Worm (Caenorhabditis elegans) whole organism, L4 larva: Measurements from ENCODE around the gene ZK721.4.

ENCODE experiments used
- D1046.2 ChIP-seq: fragments of 200-800 bp; sonication (Bioruptor generic); IDR thresholded peaks from 2 replicates; pipeline ENCODE4 v1.3.6; 2022; ENCODE audit warnings: missing genetic modification characterization, missing compliant biosample characterization
- F10B5.3 ChIP-seq: sonication (generic microtip); optimal IDR thresholded peaks from 2 replicates; lab custom pipeline; 2016; ENCODE audit warnings: mild to moderate bottlenecking, missing genetic modification characterization, missing compliant biosample characterization
- F26F4.8 ChIP-seq: fragments of 200-800 bp; sonication (Bioruptor generic); conservative IDR thresholded peaks from 2 replicates; pipeline ENCODE4 v1.3.6; 2022; ENCODE audit warnings: missing genetic modification characterization, missing compliant biosample characterization
- F37D6.2 ChIP-seq: sonication (generic microtip); optimal IDR thresholded peaks from 2 replicates; lab custom pipeline; 2016; ENCODE audit warnings: mild to moderate bottlenecking, missing genetic modification characterization, missing compliant biosample characterization
- T20F7.1 ChIP-seq: fragments of 200-800 bp; sonication (Bioruptor generic); optimal IDR thresholded peaks from 2 replicates; lab custom pipeline; 2018; ENCODE audit warnings: mild to moderate bottlenecking, missing genetic modification characterization, missing compliant biosample characterization
- Y105C5A.15 ChIP-seq: fragments of 200-800 bp; sonication (Bioruptor generic); IDR thresholded peaks from 2 replicates; pipeline ENCODE4 v1.3.6; 2022; ENCODE audit warnings: missing genetic modification characterization, missing compliant biosample characterization
- Y75B8A.6 ChIP-seq: fragments of 200-800 bp; sonication (Bioruptor generic); IDR thresholded peaks from 2 replicates; pipeline ENCODE4 v1.3.6; 2022; ENCODE audit warnings: missing genetic modification reagents, missing genetic modification characterization, missing compliant biosample characterization
- aha-1 ChIP-seq: fragments of 150-350 bp; peaks from one replicate; lab custom pipeline; 2014; ENCODE audit warnings: missing biosample characterization, missing genetic modification characterization
- ama-1 ChIP-seq: fragments of 150-350 bp; optimal IDR thresholded peaks from 2 replicates; lab custom pipeline; 2014; ENCODE audit warnings: inconsistent platforms, mixed read lengths
- arid-1 ChIP-seq: fragments of 200-800 bp; sonication (Bioruptor generic); conservative IDR thresholded peaks from 2 replicates; pipeline ENCODE4 v1.3.6; 2022; ENCODE audit warnings: missing genetic modification reagents, missing genetic modification characterization, missing compliant biosample characterization
- ceh-20 ChIP-seq: fragments of 200-800 bp; sonication (Bioruptor generic); IDR thresholded peaks from 2 replicates; pipeline ENCODE4 v1.3.6; 2022; ENCODE audit warnings: missing genetic modification reagents, missing genetic modification characterization, missing compliant biosample characterization
- ceh-28 ChIP-seq: fragments of 150-350 bp; optimal IDR thresholded peaks from 2 replicates; lab custom pipeline; 2014; ENCODE audit warnings: missing biosample characterization, missing genetic modification reagents, missing genetic modification characterization
- ceh-32 ChIP-seq: sonication (generic microtip); optimal IDR thresholded peaks from 2 replicates; lab custom pipeline; 2016; ENCODE audit warnings: mild to moderate bottlenecking, missing genetic modification characterization, missing compliant biosample characterization; ENCODE audit not compliant: poor library complexity
- ceh-62 ChIP-seq: sonication (generic microtip); optimal IDR thresholded peaks from 2 replicates; lab custom pipeline; 2017; ENCODE audit warnings: missing biosample characterization, missing genetic modification characterization
- ceh-82 ChIP-seq: sonication (generic microtip); optimal IDR thresholded peaks from 2 replicates; lab custom pipeline; 2017; ENCODE audit warnings: missing biosample characterization, missing genetic modification characterization
- cey-2 ChIP-seq: sonication (generic microtip); optimal IDR thresholded peaks from 3 replicates; lab custom pipeline; 2017; ENCODE audit warnings: missing genetic modification characterization, mild to moderate bottlenecking, missing compliant biosample characterization, antibody characterized with exemption, borderline replicate concordance; ENCODE audit not compliant: insufficient read depth
- ctbp-1 ChIP-seq: fragments of 200-800 bp; sonication (Bioruptor generic); IDR thresholded peaks from 2 replicates; pipeline ENCODE4 v1.3.6; 2022; ENCODE audit warnings: missing genetic modification reagents, missing genetic modification characterization, missing compliant biosample characterization
- daf-16 ChIP-seq, 3 experiments: sonication (generic microtip); optimal IDR thresholded peaks; 2 replicates each; lab custom pipeline; 2016 to 2017; ENCODE audit warnings: missing genetic modification characterization in 3 of 3, missing genetic modification reagents in 3 of 3, mild to moderate bottlenecking in 2 of 3, missing compliant biosample characterization in 2 of 3, missing biosample characterization in 1 of 3, moderate library complexity in 1 of 3
- daf-8 ChIP-seq: fragments of 200-800 bp; sonication (Bioruptor generic); IDR thresholded peaks from 2 replicates; pipeline ENCODE4 v1.3.6; 2022; ENCODE audit warnings: missing genetic modification characterization, missing compliant biosample characterization
- dmd-6 ChIP-seq: fragments of 200-800 bp; sonication (Bioruptor generic); IDR thresholded peaks from 2 replicates; pipeline ENCODE4 v1.3.6; 2022; ENCODE audit warnings: missing genetic modification reagents, missing genetic modification characterization, missing compliant biosample characterization
- dpl-1 ChIP-seq: fragments of 150-350 bp; optimal IDR thresholded peaks from 2 replicates; lab custom pipeline; 2014; ENCODE audit warnings: missing biosample characterization, missing genetic modification reagents, missing genetic modification characterization
- duxl-1 ChIP-seq: sonication (generic microtip); optimal IDR thresholded peaks from 2 replicates; lab custom pipeline; 2016; ENCODE audit warnings: mild to moderate bottlenecking, missing genetic modification characterization, moderate library complexity, missing compliant biosample characterization; ENCODE audit not compliant: poor library complexity
- dve-1 ChIP-seq: sonication (generic microtip); optimal IDR thresholded peaks from 2 replicates; lab custom pipeline; 2017; ENCODE audit warnings: antibody characterized with exemption, mild to moderate bottlenecking, missing genetic modification characterization, missing compliant biosample characterization; ENCODE audit not compliant: insufficient read depth
- gei-8 ChIP-seq: fragments of 200-800 bp; sonication (Bioruptor generic); optimal IDR thresholded peaks from 2 replicates; lab custom pipeline; 2018; ENCODE audit warnings: mild to moderate bottlenecking, missing genetic modification characterization, missing compliant biosample characterization
- hlh-30 ChIP-seq: sonication (generic microtip); optimal IDR thresholded peaks from 2 replicates; lab custom pipeline; 2017; ENCODE audit warnings: antibody characterized with exemption, mild to moderate bottlenecking, missing genetic modification characterization, missing compliant biosample characterization; ENCODE audit not compliant: insufficient read depth
- hmg-1.1 ChIP-seq: fragments of 200-800 bp; sonication (Bioruptor generic); IDR thresholded peaks from 2 replicates; pipeline ENCODE4 v1.3.6; 2022; ENCODE audit warnings: missing genetic modification reagents, missing genetic modification characterization, missing compliant biosample characterization
- lin-1 ChIP-seq: fragments of 200-800 bp; sonication (Bioruptor generic); IDR thresholded peaks from 2 replicates; pipeline ENCODE4 v1.3.6; 2022; ENCODE audit warnings: missing genetic modification reagents, missing genetic modification characterization, missing compliant biosample characterization
- lin-13 ChIP-seq: fragments of 150-350 bp; optimal IDR thresholded peaks from 2 replicates; lab custom pipeline; 2014; ENCODE audit warnings: missing biosample characterization, missing genetic modification reagents, missing genetic modification characterization
- lin-15B ChIP-seq: fragments of 150-350 bp; sonication (generic microtip); optimal IDR thresholded peaks from 3 replicates; lab custom pipeline; 2014; ENCODE audit warnings: missing biosample characterization, missing genetic modification characterization
- madf-5 ChIP-seq, 2 experiments: fragments of 200-800 bp; sonication (Bioruptor generic); IDR thresholded peaks; 2 replicates each; pipeline ENCODE4 v1.3.6; 2022; ENCODE audit warnings: missing compliant biosample characterization in 2 of 2, missing genetic modification characterization in 2 of 2
- mdl-1 ChIP-seq, 2 experiments: fragments of 150-350 bp in 1 of 2; sonication (generic microtip) in 1 of 2; optimal IDR thresholded peaks; 2 replicates each; lab custom pipeline; 2014 to 2017; ENCODE audit warnings: missing biosample characterization in 2 of 2, missing genetic modification characterization in 2 of 2
- mdt-29 ChIP-seq: fragments of 200-800 bp; sonication (Bioruptor generic); IDR thresholded peaks from 2 replicates; pipeline ENCODE4 v1.3.6; 2022; ENCODE audit warnings: missing genetic modification reagents, missing genetic modification characterization, missing compliant biosample characterization
- mep-1 ChIP-seq: fragments of 150-350 bp; sonication (generic microtip); optimal IDR thresholded peaks from 3 replicates; lab custom pipeline; 2014; ENCODE audit warnings: missing biosample characterization, missing genetic modification characterization
- nhr-10 ChIP-seq: fragments of 150-350 bp; optimal IDR thresholded peaks from 2 replicates; lab custom pipeline; 2014; ENCODE audit warnings: missing biosample characterization, missing genetic modification characterization
- nhr-102 ChIP-seq: sonication (generic microtip); optimal IDR thresholded peaks from 2 replicates; lab custom pipeline; 2016; ENCODE audit warnings: mild to moderate bottlenecking, missing genetic modification characterization, moderate library complexity, missing compliant biosample characterization
- nhr-11 ChIP-seq: fragments of 150-350 bp; optimal IDR thresholded peaks from 2 replicates; lab custom pipeline; 2014; ENCODE audit warnings: missing biosample characterization, missing genetic modification characterization
- nhr-111 ChIP-seq: fragments of 200-800 bp; sonication (Bioruptor generic); optimal IDR thresholded peaks from 2 replicates; lab custom pipeline; 2018; ENCODE audit warnings: mild to moderate bottlenecking, missing genetic modification characterization, missing compliant biosample characterization
- nhr-28 ChIP-seq: fragments of 150-350 bp; optimal IDR thresholded peaks from 2 replicates; lab custom pipeline; 2014; ENCODE audit warnings: missing biosample characterization, missing genetic modification characterization
- nhr-41 ChIP-seq: fragments of 200-800 bp; sonication (Bioruptor generic); IDR thresholded peaks from 2 replicates; pipeline ENCODE4 v1.3.6; 2022; ENCODE audit warnings: missing genetic modification reagents, missing genetic modification characterization, missing compliant biosample characterization
- nhr-48 ChIP-seq: sonication (generic microtip); optimal IDR thresholded peaks from 2 replicates; lab custom pipeline; 2016; ENCODE audit warnings: mild to moderate bottlenecking, missing genetic modification characterization, missing compliant biosample characterization
- nhr-6 ChIP-seq: fragments of 150-350 bp; optimal IDR thresholded peaks from 2 replicates; lab custom pipeline; 2014; ENCODE audit warnings: missing biosample characterization, missing genetic modification characterization
- nhr-76 ChIP-seq: fragments of 150-350 bp; optimal IDR thresholded peaks from 2 replicates; lab custom pipeline; 2014; ENCODE audit warnings: missing biosample characterization, missing genetic modification characterization
- nhr-77 ChIP-seq: fragments of 150-350 bp; optimal IDR thresholded peaks from 2 replicates; lab custom pipeline; 2014; ENCODE audit warnings: missing biosample characterization, missing genetic modification characterization
- php-3 ChIP-seq: fragments of 200-800 bp; sonication (Bioruptor generic); IDR thresholded peaks from 2 replicates; pipeline ENCODE4 v1.3.6; 2022; ENCODE audit warnings: missing genetic modification reagents, missing genetic modification characterization, missing compliant biosample characterization
- set-16 ChIP-seq: fragments of 200-800 bp; sonication (Bioruptor generic); IDR thresholded peaks from 2 replicates; pipeline ENCODE4 v1.3.6; 2022; ENCODE audit warnings: missing genetic modification reagents, missing genetic modification characterization, missing compliant biosample characterization
- spr-1 ChIP-seq: sonication (generic microtip); optimal IDR thresholded peaks from 2 replicates; lab custom pipeline; 2016; ENCODE audit warnings: mild to moderate bottlenecking, missing genetic modification characterization, missing compliant biosample characterization
- tag-97 ChIP-seq: fragments of 200-800 bp; sonication (Bioruptor generic); IDR thresholded peaks from 2 replicates; pipeline ENCODE4 v1.3.6; 2022; ENCODE audit warnings: missing genetic modification characterization, missing compliant biosample characterization
- tra-1 ChIP-seq: fragments of 200-800 bp; sonication (Bioruptor generic); IDR thresholded peaks from 2 replicates; pipeline ENCODE4 v1.3.6; 2022; ENCODE audit warnings: missing genetic modification reagents, missing genetic modification characterization, missing compliant biosample characterization
- vab-7 ChIP-seq: fragments of 200-800 bp; sonication (Bioruptor generic); IDR thresholded peaks from 2 replicates; pipeline ENCODE4 v1.3.6; 2022; ENCODE audit warnings: missing genetic modification reagents, missing genetic modification characterization, missing compliant biosample characterization
- zfp-3 ChIP-seq: fragments of 200-800 bp; sonication (Bioruptor generic); conservative IDR thresholded peaks from 2 replicates; pipeline ENCODE4 v1.3.6; 2022; ENCODE audit warnings: missing genetic modification reagents, missing genetic modification characterization, missing compliant biosample characterization
- ztf-7 ChIP-seq: fragments of 150-350 bp; optimal IDR thresholded peaks from 2 replicates; lab custom pipeline; 2014; ENCODE audit warnings: missing biosample characterization, missing genetic modification characterization

The ZK721.4 gene

ce11 chrX:8810908-8811307 is 32.2 kb downstream of the ZK721.4 start, which contains the start of gene R04E5.9:
TSS of gene R04E5.9 (minus strand) at chrX:8811142.
- TF ChIP-seq nhr-41 (GFP tag; lab: Robert Waterston, UW) (peak; percentile 66; the same call in 1 of the 2 replicates), ceh-82 (tag; lab: Kevin White, UChicago) (no peak), ceh-20 (GFP tag; lab: Robert Waterston, UW) (peak; percentile 44; the same call in 1 of the 2 replicates), T20F7.1 (peak; percentile 72), tag-97 (GFP tag; lab: Robert Waterston, UW) (no peak), nhr-111 (GFP tag; lab: Kevin White, UChicago) (no peak), nhr-77 (tag; lab: Kevin White, UChicago) (peak; percentile 93), nhr-48 (tag; lab: Kevin White, UChicago) (peak; percentile 81), vab-7 (GFP tag; lab: Robert Waterston, UW) (peak; percentile 52; the same call in 1 of the 2 replicates), ama-1 (lab: Kevin White, UChicago) (peak; percentile 50), nhr-6 (tag; lab: Kevin White, UChicago) (peak; percentile 5), daf-8 (GFP tag; lab: Robert Waterston, UW) (no peak), nhr-10 (tag; lab: Kevin White, UChicago) (peak; percentile 21), duxl-1 (peak; percentile 46), F10B5.3 (tag; lab: Kevin White, UChicago) (no peak), nhr-28 (tag; lab: Kevin White, UChicago) (peak; percentile 94), mdl-1 (tag; optimal IDR thresholded peaks at IDR 0.05; lab: Kevin White, UChicago) (peak; percentile 87 to 99), dpl-1 (GFP tag; lab: Kevin White, UChicago) (peak; percentile 49), Y105C5A.15 (GFP tag; lab: Robert Waterston, UW) (0 out of 2 replicates have a peak, but pooled peaks have one; percentile 42), tra-1 (peak; percentile 89), hmg-1.1 (GFP tag; lab: Robert Waterston, UW) (peak; percentile 89), set-16 (GFP tag; lab: Robert Waterston, UW) (peak; percentile 70), nhr-102 (peak; percentile 71), D1046.2 (GFP tag; lab: Robert Waterston, UW) (peak; percentile 65; the same call in 1 of the 2 replicates), mep-1 (peak; percentile 94), F37D6.2 (tag; lab: Kevin White, UChicago) (peak; percentile 84), gei-8 (peak; percentile 31), mdt-29 (GFP tag; lab: Robert Waterston, UW) (no peak), dmd-6 (GFP tag; lab: Robert Waterston, UW) (peak; percentile 95), spr-1 (peak; percentile 23), hlh-30 (peak; percentile 98), ztf-7 (tag; lab: Kevin White, UChicago) (peak; percentile 42), nhr-76 (no peak), F26F4.8 (GFP tag; lab: Robert Waterston, UW) (no peak), lin-1 (GFP tag; lab: Robert Waterston, UW) (peak; percentile 65; the same call in 1 of the 2 replicates), arid-1 (peak; percentile 74), ceh-62 (tag; lab: Kevin White, UChicago) (no peak), Y75B8A.6 (GFP tag; lab: Robert Waterston, UW) (no peak), dve-1 (peak; percentile 93), ceh-28 (tag; lab: Kevin White, UChicago) (peak; percentile 77), madf-5 (GFP tag; IDR thresholded peaks at IDR 0.05; lab: Robert Waterston, UW) (no peak), php-3 (peak; percentile 74; the same call in 1 of the 2 replicates), ceh-32 (tag; lab: Kevin White, UChicago) (no peak), lin-13 (GFP tag; lab: Kevin White, UChicago) (peak; percentile 74), zfp-3 (GFP tag; lab: Robert Waterston, UW) (no peak), aha-1 (tag; lab: Kevin White, UChicago) (peak; percentile 100), nhr-11 (tag; lab: Kevin White, UChicago) (peak; percentile 92), lin-15B (tag; lab: Kevin White, UChicago) (no peak), ctbp-1 (peak; percentile 80), daf-16 (GFP tag; optimal IDR thresholded peaks at IDR 0.05; lab: Kevin White, UChicago) (peak; percentile 7 to 46), daf-16 (tag; optimal IDR thresholded peaks at IDR 0.05; lab: Kevin White, UChicago) (peak; percentile 85), cey-2 (tag; lab: Kevin White, UChicago) (no peak)
